Fruit fly (Drosophila melanogaster): ENCODE data around the gene Hrb87F.

DNA sequence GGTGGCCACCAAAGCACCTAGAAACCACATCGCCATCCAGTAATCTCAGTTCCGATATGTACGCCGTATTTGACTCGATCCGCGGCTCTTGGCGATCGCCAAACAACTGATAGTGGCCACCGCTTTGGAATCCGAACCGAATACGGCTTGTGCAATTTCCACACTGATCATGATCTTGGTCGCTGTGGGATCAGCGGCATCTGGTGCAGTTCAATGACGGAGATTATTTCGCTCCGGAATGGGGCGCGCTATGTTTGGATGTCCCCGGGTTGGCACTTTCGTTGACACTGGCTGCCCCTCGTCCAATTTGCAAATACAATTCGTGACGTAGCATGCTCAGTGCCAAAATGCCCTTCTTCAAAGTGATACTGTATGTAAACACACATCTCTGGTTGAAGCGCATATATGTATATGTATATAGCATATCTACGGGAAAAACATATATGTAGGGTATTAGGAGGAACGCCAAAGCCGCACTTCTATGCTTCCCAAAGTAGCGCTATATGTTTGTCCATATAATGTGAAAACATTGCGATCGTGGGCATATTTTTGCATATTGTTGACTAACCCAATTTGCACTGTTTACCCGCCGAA, 45.1 kb upstream of the Hrb87F start, which contains the start of gene Adgf-D:
- TF ChIP-seq CG32121 (GFP tag; IDR thresholded peaks at IDR 0.05) (no peak), CG12605 (GFP tag; IDR thresholded peaks at IDR 0.05) (no peak), CG14655 (GFP tag; optimal IDR thresholded peaks at IDR 0.05) (no peak), CG8159 (tag; optimal IDR thresholded peaks at IDR 0.05) (no peak), CG8301 (tag; optimal IDR thresholded peaks at IDR 0.05) (no peak), fd96Ca (GFP tag; IDR thresholded peaks at IDR 0.05) (no peak), EcR (GFP tag; optimal IDR thresholded peaks at IDR 0.05) (no peak), CG10348 (GFP tag; IDR thresholded peaks at IDR 0.05) (no peak), Pif1B (GFP tag; optimal IDR thresholded peaks at IDR 0.05) (no peak), Ets98B (GFP tag; IDR thresholded peaks at IDR 0.05) (no peak), CG13204 (GFP tag; optimal IDR thresholded peaks at IDR 0.05) (no peak), D1 (tag; optimal IDR thresholded peaks at IDR 0.05) (no peak), CG15710 (tag; optimal IDR thresholded peaks at IDR 0.05) (no peak), CG4496 (GFP tag; IDR thresholded peaks at IDR 0.05) (no peak)

All from whole organism, pupa.